Fruit fly (Drosophila melanogaster) whole organism, embryonic: ENCODE results near the gene CG15200.

Experiments
- Asciz ChIP-seq: fragments of 200-800 bp; sonication (Bioruptor generic); optimal IDR thresholded peaks from 2 replicates; lab custom pipeline; 2017; ENCODE audit warnings: missing biosample characterization, mild to moderate bottlenecking, missing genetic modification characterization, missing genetic modification reagents
- Atf6 ChIP-seq: fragments of 200-800 bp; sonication (Bioruptor generic); IDR thresholded peaks from 2 replicates; pipeline ENCODE4 v1.3.6; 2022; ENCODE audit warnings: missing biosample characterization, missing genetic modification characterization
- CG10267 ChIP-seq: fragments of 200-800 bp; sonication (Bioruptor generic); optimal IDR thresholded peaks from 2 replicates; lab custom pipeline; 2018; ENCODE audit warnings: missing biosample characterization, mild to moderate bottlenecking, missing genetic modification characterization, moderate library complexity
- CG10462 ChIP-seq: fragments of 200-800 bp; sonication (Bioruptor generic); optimal IDR thresholded peaks from 2 replicates; lab custom pipeline; 2016; ENCODE audit warnings: missing biosample characterization, missing genetic modification characterization
- CG11695 ChIP-seq: fragments of 200-800 bp; sonication (Bioruptor generic); IDR thresholded peaks from 3 replicates; pipeline ENCODE4 v1.3.6; 2022; ENCODE audit warnings: missing biosample characterization, missing genetic modification characterization
- CG13775 ChIP-seq: fragments of 200-800 bp; sonication (Bioruptor generic); optimal IDR thresholded peaks from 3 replicates; lab custom pipeline; 2017; ENCODE audit warnings: missing biosample characterization, mild to moderate bottlenecking, missing genetic modification characterization
- CG14441 ChIP-seq: fragments of 200-800 bp; sonication (Bioruptor generic); IDR thresholded peaks from 2 replicates; pipeline ENCODE4 v1.3.6; 2022; ENCODE audit warnings: missing biosample characterization, missing genetic modification characterization
- CG14710 ChIP-seq: fragments of 200-800 bp; sonication (Bioruptor generic); optimal IDR thresholded peaks from 3 replicates; lab custom pipeline; 2019; ENCODE audit warnings: missing biosample characterization, mild to moderate bottlenecking, missing genetic modification characterization, moderate library complexity
- CG15696 ChIP-seq: fragments of 200-800 bp; sonication (Bioruptor generic); optimal IDR thresholded peaks from 2 replicates; lab custom pipeline; 2019; ENCODE audit warnings: missing biosample characterization, mild to moderate bottlenecking, missing genetic modification characterization, moderate library complexity
- CG16779 ChIP-seq: fragments of 200-800 bp; sonication (Bioruptor generic); IDR thresholded peaks from 2 replicates; pipeline ENCODE4 v1.3.6; 2022; ENCODE audit warnings: missing biosample characterization, missing genetic modification characterization
- CG18599 ChIP-seq: fragments of 200-800 bp; sonication (Bioruptor generic); optimal IDR thresholded peaks from 3 replicates; lab custom pipeline; 2017; ENCODE audit warnings: missing biosample characterization, missing genetic modification characterization, mild to moderate bottlenecking, moderate library complexity, missing genetic modification reagents
- CG2120 ChIP-seq: fragments of 200-800 bp; sonication (Bioruptor generic); optimal IDR thresholded peaks from 3 replicates; lab custom pipeline; 2016; ENCODE audit warnings: missing biosample characterization, missing genetic modification characterization
- CG2202 ChIP-seq: fragments of 200-800 bp; sonication (Bioruptor generic); optimal IDR thresholded peaks from 2 replicates; lab custom pipeline; 2018; ENCODE audit warnings: missing biosample characterization, mild to moderate bottlenecking, missing genetic modification characterization
- CG3065 ChIP-seq: fragments of 200-800 bp; sonication (Bioruptor generic); optimal IDR thresholded peaks from 2 replicates; lab custom pipeline; 2016; ENCODE audit warnings: missing biosample characterization, missing genetic modification characterization
- CG32532 ChIP-seq: fragments of 200-800 bp; sonication (Bioruptor generic); IDR thresholded peaks from 2 replicates; pipeline ENCODE4 v1.3.6; 2022; ENCODE audit warnings: missing biosample characterization, missing genetic modification characterization
- CG3281 ChIP-seq: fragments of 200-800 bp; sonication (Bioruptor generic); optimal IDR thresholded peaks from 3 replicates; lab custom pipeline; 2017; ENCODE audit warnings: missing biosample characterization, mild to moderate bottlenecking, missing genetic modification characterization
- CG3995 ChIP-seq: fragments of 200-800 bp; sonication (Bioruptor generic); optimal IDR thresholded peaks from 3 replicates; lab custom pipeline; 2016; ENCODE audit warnings: missing biosample characterization, missing genetic modification characterization
- CG4360 ChIP-seq: fragments of 200-800 bp; sonication (Bioruptor generic); IDR thresholded peaks from 2 replicates; pipeline ENCODE4 v1.3.6; 2022; ENCODE audit warnings: missing biosample characterization, missing genetic modification characterization
- CG4617 ChIP-seq: fragments of 200-800 bp; sonication (Bioruptor generic); optimal IDR thresholded peaks from 3 replicates; lab custom pipeline; 2016; ENCODE audit warnings: missing biosample characterization, missing genetic modification characterization, borderline replicate concordance
- CG4707 ChIP-seq: fragments of 200-800 bp; sonication (Bioruptor generic); optimal IDR thresholded peaks from 2 replicates; lab custom pipeline; 2018; ENCODE audit warnings: missing biosample characterization, mild to moderate bottlenecking, missing genetic modification characterization, moderate library complexity
- CG6854 ChIP-seq: fragments of 200-800 bp; sonication (Bioruptor generic); optimal IDR thresholded peaks from 3 replicates; lab custom pipeline; 2017; ENCODE audit warnings: missing biosample characterization, mild to moderate bottlenecking, missing genetic modification characterization
- CG7839 ChIP-seq: fragments of 200-800 bp; sonication (Bioruptor generic); optimal IDR thresholded peaks from 3 replicates; lab custom pipeline; 2018; ENCODE audit warnings: missing biosample characterization, mild to moderate bottlenecking, missing genetic modification characterization, moderate library complexity
- Dip2 ChIP-seq: fragments of 200-800 bp; sonication (Bioruptor generic); IDR thresholded peaks from 2 replicates; pipeline ENCODE4 v1.3.6; 2022; ENCODE audit warnings: missing biosample characterization, missing genetic modification characterization
- Doc3 ChIP-seq: fragments of 200-800 bp; sonication (Bioruptor generic); IDR thresholded peaks from 3 replicates; pipeline ENCODE4 v1.3.6; 2022; ENCODE audit warnings: missing biosample characterization, missing genetic modification characterization; ENCODE audit not compliant: partially characterized antibody
- Gug ChIP-seq: fragments of 200-800 bp; sonication (Bioruptor generic); IDR thresholded peaks from 4 replicates; pipeline ENCODE4 v1.3.6; 2022; ENCODE audit warnings: missing biosample characterization, missing genetic modification characterization
- Lhr ChIP-seq: fragments of 200-800 bp; sonication (Bioruptor generic); optimal IDR thresholded peaks from 3 replicates; lab custom pipeline; 2017; ENCODE audit warnings: mild to moderate bottlenecking, missing biosample characterization, missing genetic modification reagents, missing genetic modification characterization
- MBD-R2 ChIP-seq: fragments of 200-800 bp; sonication (Bioruptor generic); IDR thresholded peaks from 2 replicates; pipeline ENCODE4 v1.3.6; 2022; ENCODE audit warnings: missing biosample characterization, missing genetic modification characterization
- Mad ChIP-seq: fragments of 200-800 bp; sonication (Bioruptor generic); optimal IDR thresholded peaks from 2 replicates; lab custom pipeline; 2016; ENCODE audit warnings: missing biosample characterization, missing genetic modification characterization
- Med ChIP-seq: fragments of 200-800 bp; sonication (Bioruptor generic); peaks from one replicate; lab custom pipeline; 2016; ENCODE audit warnings: missing biosample characterization, missing genetic modification characterization, mild to moderate bottlenecking, inconsistent platforms, moderate library complexity
- Meics ChIP-seq: fragments of 200-800 bp; sonication (Bioruptor generic); optimal IDR thresholded peaks from 2 replicates; lab custom pipeline; 2017; ENCODE audit warnings: missing biosample characterization, mild to moderate bottlenecking, missing genetic modification characterization
- Rfx ChIP-seq: fragments of 200-800 bp; sonication (Bioruptor generic); IDR thresholded peaks from 2 replicates; pipeline ENCODE4 v1.3.6; 2022; ENCODE audit warnings: missing biosample characterization, missing genetic modification characterization
- Usf ChIP-seq: fragments of 200-800 bp; sonication (Bioruptor generic); optimal IDR thresholded peaks from 2 replicates; lab custom pipeline; 2017; ENCODE audit warnings: missing genotype, missing biosample characterization, missing genetic modification characterization
- bigmax ChIP-seq: fragments of 200-800 bp; sonication (Bioruptor generic); optimal IDR thresholded peaks from 2 replicates; lab custom pipeline; 2018; ENCODE audit warnings: missing biosample characterization, mild to moderate bottlenecking, missing genetic modification characterization
- bsh ChIP-seq, 2 experiments: fragments of 200-800 bp; sonication (Bioruptor generic); optimal IDR thresholded peaks; 2 replicates each; lab custom pipeline; 2017 to 2018; ENCODE audit warnings: mild to moderate bottlenecking in 2 of 2, missing biosample characterization in 2 of 2, missing genetic modification characterization in 2 of 2, moderate library complexity in 1 of 2
- cg ChIP-seq: fragments of 200-800 bp; sonication (Bioruptor generic); optimal IDR thresholded peaks from 3 replicates; lab custom pipeline; 2019; ENCODE audit warnings: missing biosample characterization, mild to moderate bottlenecking, missing genetic modification characterization, moderate library complexity
- crol ChIP-seq: fragments of 200-800 bp; sonication (Bioruptor generic); IDR thresholded peaks from 2 replicates; pipeline ENCODE4 v1.3.6; 2022; ENCODE audit warnings: missing biosample characterization, missing genetic modification characterization
- cwo ChIP-seq: fragments of 200-800 bp; sonication (Bioruptor generic); optimal IDR thresholded peaks from 3 replicates; lab custom pipeline; 2017; ENCODE audit warnings: missing biosample characterization, missing genetic modification characterization, mild to moderate bottlenecking, moderate library complexity, missing genetic modification reagents
- dysf ChIP-seq: fragments of 200-800 bp; sonication (Bioruptor generic); IDR thresholded peaks from 3 replicates; pipeline ENCODE4 v1.3.6; 2022; ENCODE audit warnings: missing biosample characterization, missing genetic modification characterization
- h ChIP-seq: fragments of >200 bp; optimal IDR thresholded peaks from 2 replicates; lab custom pipeline; 2017
- hb ChIP-seq: fragments of 200-800 bp; sonication (Bioruptor generic); IDR thresholded peaks from 3 replicates; pipeline ENCODE4 v1.3.6; 2022; ENCODE audit warnings: missing biosample characterization, missing genetic modification characterization; ENCODE audit not compliant: partially characterized antibody
- hbn ChIP-seq: fragments of 200-800 bp; sonication (Bioruptor generic); IDR thresholded peaks from 2 replicates; pipeline ENCODE4 v1.3.6; 2022; ENCODE audit warnings: missing biosample characterization, missing genetic modification characterization; ENCODE audit not compliant: partially characterized antibody
- insv ChIP-seq, 2 experiments: fragments of 200-800 bp; sonication (Bioruptor generic); optimal IDR thresholded peaks; 3 replicates each; lab custom pipeline; 2016 to 2018; ENCODE audit warnings: missing biosample characterization in 2 of 2, missing genetic modification characterization in 2 of 2
- klu ChIP-seq: fragments of 200-800 bp; sonication (Bioruptor generic); IDR thresholded peaks from 2 replicates; pipeline ENCODE4 v1.3.6; 2022; ENCODE audit warnings: missing biosample characterization, missing genetic modification characterization
- lilli ChIP-seq: fragments of 200-800 bp; sonication (Bioruptor generic); optimal IDR thresholded peaks from 3 replicates; lab custom pipeline; 2016; ENCODE audit warnings: missing biosample characterization, missing genetic modification characterization
- phol ChIP-seq: fragments of 200-800 bp; sonication (Bioruptor generic); optimal IDR thresholded peaks from 3 replicates; lab custom pipeline; 2018; ENCODE audit warnings: missing biosample characterization, mild to moderate bottlenecking, missing genetic modification characterization, moderate library complexity
- pum ChIP-seq: fragments of 200-800 bp; sonication (Bioruptor generic); optimal IDR thresholded peaks from 2 replicates; lab custom pipeline; 2016; ENCODE audit warnings: missing biosample characterization, missing genetic modification characterization
- sd ChIP-seq: fragments of 200-800 bp; sonication (Bioruptor generic); optimal IDR thresholded peaks from 3 replicates; lab custom pipeline; 2018; ENCODE audit warnings: missing biosample characterization, mild to moderate bottlenecking, missing genetic modification characterization, moderate library complexity
- sens ChIP-seq: fragments of 200-800 bp; sonication (Bioruptor generic); peaks from one replicate; lab custom pipeline; 2016; ENCODE audit warnings: missing biosample characterization, missing genetic modification characterization
- trh ChIP-seq: fragments of 200-800 bp; sonication (Bioruptor generic); optimal IDR thresholded peaks from 2 replicates; lab custom pipeline; 2016; ENCODE audit warnings: missing biosample characterization, missing genetic modification characterization

The CG15200 gene

dm6 chrX:11155808-11156589 lies 26.7 kb upstream of the CG15200 start (continued):
- TF ChIP-seq CG16779 (no peak), CG14441 (no peak), CG32532 (GFP tag; lab: Robert Waterston, UW) (peak; percentile 69), CG3995 (GFP tag; lab: Kevin White, UChicago) (no peak), Usf (no peak), insv (GFP tag; optimal IDR thresholded peaks at IDR 0.05; lab: Kevin White, UChicago) (peak; percentile 72 to 93), CG2120 (peak; percentile 16), MBD-R2 (peak; percentile 13; the same call in 1 of the 2 replicates), klu (GFP tag; lab: Robert Waterston, UW) (no peak), Med (GFP tag; lab: Kevin White, UChicago) (peak; percentile 64), hb (GFP tag; lab: Robert Waterston, UW) (no peak), CG3281 (GFP tag; lab: Kevin White, UChicago) (peak; percentile 44), Dip2 (GFP tag; lab: Robert Waterston, UW) (no peak), sd (no peak), CG4707 (no peak), CG13775 (no peak), bigmax (GFP tag; lab: Kevin White, UChicago) (peak; percentile 67), crol (no peak), Asciz (GFP tag; lab: Kevin White, UChicago) (no peak), Meics (peak; percentile 40), bsh (GFP tag; optimal IDR thresholded peaks at IDR 0.05; lab: Kevin White, UChicago) (no peak), cwo (GFP tag; lab: Kevin White, UChicago) (peak; percentile 3), lilli (GFP tag; lab: Kevin White, UChicago) (no peak), CG14710 (tag; lab: Kevin White, UChicago) (no peak), CG7839 (tag; lab: Kevin White, UChicago) (no peak), CG6854 (GFP tag; lab: Kevin White, UChicago) (no peak), Gug (GFP tag; lab: Robert Waterston, UW) (no peak), Lhr (GFP tag; lab: Kevin White, UChicago) (no peak), CG2202 (no peak), h (no peak), phol (tag; lab: Kevin White, UChicago) (peak; percentile 7), CG18599 (GFP tag; lab: Kevin White, UChicago) (peak; percentile 31), Rfx (peak; percentile 58), trh (GFP tag; lab: Kevin White, UChicago) (no peak), CG4617 (no peak), sens (GFP tag; lab: Kevin White, UChicago) (peak; percentile 2), Doc3 (GFP tag; lab: Robert Waterston, UW) (no peak), CG10267 (tag; lab: Kevin White, UChicago) (peak; percentile 13), cg (peak; percentile 55), pum (GFP tag; lab: Kevin White, UChicago) (no peak), CG10462 (no peak), Mad (GFP tag; lab: Kevin White, UChicago) (no peak), CG11695 (GFP tag; lab: Robert Waterston, UW) (peak; percentile 56; the same call in 2 of the 3 replicates), dysf (GFP tag; lab: Robert Waterston, UW) (peak; percentile 31; the same call in 1 of the 3 replicates), Atf6 (GFP tag; lab: Robert Waterston, UW) (0 out of 2 replicates have a peak, but pooled peaks have one; percentile 19), CG4360 (GFP tag; lab: Robert Waterston, UW) (peak; percentile 20; the same call in 1 of the 2 replicates), CG3065 (GFP tag; lab: Kevin White, UChicago) (no peak), CG15696 (tag; lab: Kevin White, UChicago) (no peak), hbn (GFP tag; lab: Robert Waterston, UW) (no peak)
